Worm (Caenorhabditis elegans): ENCODE data around the gene grl-5.

DNA sequence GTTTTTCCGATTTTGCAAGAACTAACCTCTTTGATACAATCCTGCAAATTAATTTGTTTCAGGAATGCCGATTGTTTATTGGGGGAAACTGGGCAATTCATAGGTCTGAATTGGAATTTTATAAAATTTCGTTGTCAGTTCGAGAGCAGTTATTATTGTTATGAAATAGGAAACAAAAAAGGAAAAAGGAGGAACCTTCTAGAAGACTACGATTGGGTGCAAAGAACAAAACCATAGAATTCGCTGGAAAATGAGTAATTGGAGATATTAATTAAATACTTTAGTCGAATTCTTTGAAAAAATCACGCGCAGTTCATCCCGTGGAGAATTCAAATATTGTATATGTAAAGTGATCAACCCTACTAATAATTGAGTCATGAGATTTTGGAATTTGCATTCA lies 27.1 kb downstream of the grl-5 start, which contains the start of gene F13A2.9:
- TF ChIP-seq ztf-11 (tag; optimal IDR thresholded peaks at IDR 0.05) (no peak), mep-1 (tag; optimal IDR thresholded peaks at IDR 0.05) (no peak)
